Worm (Caenorhabditis elegans): ENCODE data around the gene clec-186.

clec-186 gene

ce11 chrIV:12899392-12899791 lies 33.5 kb downstream of the clec-186 start, which contains the start of gene K08D8.9:
Gene K08D8.9, plus strand, starts transcription at chrIV:12899692.
- TF ChIP-seq hmg-4 (GFP tag; optimal IDR thresholded peaks at IDR 0.05) (no peak), hmbx-1 (tag; optimal IDR thresholded peaks at IDR 0.05) (no peak), sea-1 (GFP tag; conservative IDR thresholded peaks at IDR 0.05) (no peak), ama-1 (optimal IDR thresholded peaks at IDR 0.05) (no peak), tbx-11 (GFP tag; IDR thresholded peaks at IDR 0.05) (no peak), hnd-1 (tag; optimal IDR thresholded peaks at IDR 0.05) (no peak), ceh-36 (tag; optimal IDR thresholded peaks at IDR 0.05) (no peak), ceh-13 (GFP tag; optimal IDR thresholded peaks at IDR 0.05) (no peak), flt-1 (GFP tag; IDR thresholded peaks at IDR 0.05) (no peak), F13C5.2 (tag; optimal IDR thresholded peaks at IDR 0.05) (no peak), tra-4 (tag; optimal IDR thresholded peaks at IDR 0.05) (no peak), scrt-1 (GFP tag; IDR thresholded peaks at IDR 0.05) (no peak), ets-7 (tag; optimal IDR thresholded peaks at IDR 0.05) (no peak), aly-1 (tag; optimal IDR thresholded peaks at IDR 0.05) (no peak), tbx-37 (GFP tag; conservative IDR thresholded peaks at IDR 0.05) (no peak), pes-1 (GFP tag; IDR thresholded peaks at IDR 0.05) (no peak), B0310.2 (tag; optimal IDR thresholded peaks at IDR 0.05) (no peak)

ce11 chrIV:12900267-12900666 lies 34.4 kb downstream of the clec-186 start, which contains the start of gene K08D8.10:
Gene K08D8.10, plus strand, starts transcription at chrIV:12900567.
- no peak for TF ChIP-seq tbx-11 (GFP tag; IDR thresholded peaks at IDR 0.05)
- TF ChIP-seq hmbx-1 (tag; optimal IDR thresholded peaks at IDR 0.05): no peak

ce11 chrIV:12901602-12902001 lies 35.7 kb downstream of the clec-186 start:
- TF ChIP-seq ama-1 (optimal IDR thresholded peaks at IDR 0.05): no peak
- no peak for TF ChIP-seq ets-7 (tag; optimal IDR thresholded peaks at IDR 0.05)
- TF ChIP-seq B0310.2 (tag; optimal IDR thresholded peaks at IDR 0.05): no peak
- no peak for TF ChIP-seq hmg-4 (GFP tag; optimal IDR thresholded peaks at IDR 0.05)
- no peak for TF ChIP-seq tra-4 (tag; optimal IDR thresholded peaks at IDR 0.05)
- TF ChIP-seq ceh-36 (tag; optimal IDR thresholded peaks at IDR 0.05): no peak
- no peak for TF ChIP-seq tbx-11 (GFP tag; IDR thresholded peaks at IDR 0.05)
- no peak for TF ChIP-seq F13C5.2 (tag; optimal IDR thresholded peaks at IDR 0.05)
- TF ChIP-seq ceh-13 (GFP tag; optimal IDR thresholded peaks at IDR 0.05): no peak
- no peak for TF ChIP-seq hnd-1 (tag; optimal IDR thresholded peaks at IDR 0.05)
- no peak for TF ChIP-seq aly-1 (tag; optimal IDR thresholded peaks at IDR 0.05)
- TF ChIP-seq hmbx-1 (tag; optimal IDR thresholded peaks at IDR 0.05): no peak
- no peak for TF ChIP-seq tbx-37 (GFP tag; conservative IDR thresholded peaks at IDR 0.05)

- no peak for TF ChIP-seq sea-1 (GFP tag; conservative IDR thresholded peaks at IDR 0.05)
- no peak for TF ChIP-seq hnd-1 (tag; optimal IDR thresholded peaks at IDR 0.05)
- TF ChIP-seq ceh-13 (GFP tag; optimal IDR thresholded peaks at IDR 0.05): no peak
- TF ChIP-seq hmg-4 (GFP tag; optimal IDR thresholded peaks at IDR 0.05): no peak
- TF ChIP-seq scrt-1 (GFP tag; IDR thresholded peaks at IDR 0.05): no peak
- no peak for TF ChIP-seq aly-1 (tag; optimal IDR thresholded peaks at IDR 0.05)
- no peak for TF ChIP-seq tbx-37 (GFP tag; conservative IDR thresholded peaks at IDR 0.05)
Measured at ce11 chrIV:12902430-12903110, 36.7 kb downstream of the clec-186 start, which contains the start of gene K08D8.2. Gene K08D8.2, plus strand, starts transcription at chrIV:12903060.

ce11 chrIV:12903687-12904086 lies 37.8 kb downstream of the clec-186 start:
- no peak for TF ChIP-seq hnd-1 (tag; optimal IDR thresholded peaks at IDR 0.05)
- no peak for TF ChIP-seq B0310.2 (tag; optimal IDR thresholded peaks at IDR 0.05)
- TF ChIP-seq ama-1 (optimal IDR thresholded peaks at IDR 0.05): no peak
- TF ChIP-seq ceh-36 (tag; optimal IDR thresholded peaks at IDR 0.05): no peak
- no peak for TF ChIP-seq tra-4 (tag; optimal IDR thresholded peaks at IDR 0.05)
- TF ChIP-seq flt-1 (GFP tag; IDR thresholded peaks at IDR 0.05): no peak

ce11 chrIV:12906529-12906928 lies 40.6 kb downstream of the clec-186 start, which contains the start of gene K08D8.3:
Gene K08D8.3, minus strand, starts transcription at chrIV:12906659.
- TF ChIP-seq scrt-1 (GFP tag; IDR thresholded peaks at IDR 0.05) (no peak), tra-4 (tag; optimal IDR thresholded peaks at IDR 0.05) (no peak), ceh-36 (tag; optimal IDR thresholded peaks at IDR 0.05) (no peak), ets-7 (tag; optimal IDR thresholded peaks at IDR 0.05) (no peak), hnd-1 (tag; optimal IDR thresholded peaks at IDR 0.05) (no peak), F13C5.2 (tag; optimal IDR thresholded peaks at IDR 0.05) (no peak)

ce11 chrIV:12909871-12910270 lies 44.0 kb downstream of the clec-186 start, which contains the start of gene K08D8.4:
Gene K08D8.4, minus strand, starts transcription at chrIV:12909998.
- TF ChIP-seq tbx-37 (GFP tag; conservative IDR thresholded peaks at IDR 0.05) (no peak), ama-1 (optimal IDR thresholded peaks at IDR 0.05) (no peak), sea-1 (GFP tag; conservative IDR thresholded peaks at IDR 0.05) (no peak)

ce11 chrIV:12911990-12912389 lies 46.1 kb downstream of the clec-186 start, which contains the start of gene K08D8.5:
Gene K08D8.5, minus strand, starts transcription at chrIV:12912129.
- TF ChIP-seq hnd-1 (tag; optimal IDR thresholded peaks at IDR 0.05): no peak
- TF ChIP-seq scrt-1 (GFP tag; IDR thresholded peaks at IDR 0.05): no peak
- TF ChIP-seq flt-1 (GFP tag; IDR thresholded peaks at IDR 0.05): no peak
- no peak for TF ChIP-seq ama-1 (optimal IDR thresholded peaks at IDR 0.05)
- no peak for TF ChIP-seq tbx-37 (GFP tag; conservative IDR thresholded peaks at IDR 0.05)
- no peak for TF ChIP-seq aly-1 (tag; optimal IDR thresholded peaks at IDR 0.05)
- TF ChIP-seq ets-7 (tag; optimal IDR thresholded peaks at IDR 0.05): no peak
- no peak for TF ChIP-seq F13C5.2 (tag; optimal IDR thresholded peaks at IDR 0.05)

Data from whole organism, early embryonic.